Worm (Caenorhabditis elegans): ENCODE data around the gene C34D4.2.
A peak's percentile ranks its signal among the peaks of the same experiment; 100 is the strongest.

The C34D4.2 gene

DNA sequence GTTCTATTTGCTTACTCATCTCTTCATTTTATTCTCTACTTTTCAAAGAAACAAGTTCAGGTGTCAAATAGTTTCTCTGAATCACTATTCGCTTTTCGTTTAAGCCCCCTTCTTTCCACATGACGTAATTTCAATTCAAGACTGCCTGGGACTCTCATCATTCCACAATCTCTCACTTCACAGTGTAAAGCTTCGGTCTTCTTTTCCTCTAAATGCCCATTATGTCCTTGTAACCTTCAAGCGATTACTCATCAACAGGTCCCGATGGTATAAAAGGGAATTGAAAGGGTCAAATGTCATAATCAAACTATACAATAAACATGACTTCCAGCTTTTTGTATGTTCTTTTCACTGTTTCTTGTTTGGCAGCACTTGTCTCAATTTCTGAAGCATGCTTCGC lies 24.5 kb downstream of the C34D4.2 start, which contains the start of gene C42D4.3:
Gene C42D4.3, plus strand, starts transcription at position 298 of the 400 bp plus-strand sequence.
- TF ChIP-seq vab-15 (tag; optimal IDR thresholded peaks at IDR 0.05) (no peak), pag-3 (tag; optimal IDR thresholded peaks at IDR 0.05; ENCODE audit: borderline replicate concordance, insufficient read depth) (no peak), nhr-47 (tag; optimal IDR thresholded peaks at IDR 0.05) (no peak), aly-2 (tag; optimal IDR thresholded peaks at IDR 0.05) (no peak), lin-13 (GFP tag; optimal IDR thresholded peaks at IDR 0.05) (no peak), aha-1 (tag; optimal IDR thresholded peaks at IDR 0.05) (no peak), zip-4 (GFP tag; optimal IDR thresholded peaks at IDR 0.05) (no peak), F16B12.6 (tag; optimal IDR thresholded peaks at IDR 0.05) (no peak), rnt-1 (tag; optimal IDR thresholded peaks at IDR 0.05) (no peak), irx-1 (tag; optimal IDR thresholded peaks at IDR 0.05) (no peak), nhr-11 (tag; optimal IDR thresholded peaks at IDR 0.05) (no peak), ceh-88 (GFP tag; IDR thresholded peaks at IDR 0.05) (no peak), ztf-4 (tag; optimal IDR thresholded peaks at IDR 0.05) (no peak), ama-1 (optimal IDR thresholded peaks at IDR 0.05) (no peak), mab-9 (GFP tag; IDR thresholded peaks at IDR 0.05) (no peak), mdl-1 (tag; optimal IDR thresholded peaks at IDR 0.05) (no peak), jun-1 (tag; optimal IDR thresholded peaks at IDR 0.05) (no peak)

DNA sequence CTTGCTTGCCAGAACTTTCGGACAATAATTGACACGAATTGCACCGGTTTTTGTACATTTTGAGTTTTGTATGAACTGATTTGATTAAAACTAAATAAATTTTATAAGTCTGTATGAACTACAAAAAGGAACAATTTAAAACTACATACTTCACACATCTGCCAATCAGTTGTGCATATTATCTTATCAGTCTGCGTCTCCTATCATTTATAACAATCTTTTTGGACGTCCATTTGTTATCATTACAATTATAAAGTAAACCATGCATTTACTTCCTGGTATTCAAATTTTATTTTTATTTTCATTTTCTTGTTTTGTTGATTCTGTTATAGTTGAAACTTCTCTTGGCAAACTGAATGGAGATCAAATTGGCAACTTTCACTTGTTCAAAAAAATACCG lies 25.8 kb downstream of the C34D4.2 start, which contains the start of gene cest-10:
Gene cest-10, plus strand, starts transcription at position 254 of the 400 bp plus-strand sequence.
- TF ChIP-seq xbp-1 (tag; optimal IDR thresholded peaks at IDR 0.05) (no peak), nhr-237 (tag; optimal IDR thresholded peaks at IDR 0.05) (no peak), efl-1 (optimal IDR thresholded peaks at IDR 0.05) (no peak), efl-1 (GFP tag; optimal IDR thresholded peaks at IDR 0.05 in 1 of 2) (peak in 1 of 2 experiments; percentile 50), nhr-85 (tag) (no peak), F16B12.6 (tag; optimal IDR thresholded peaks at IDR 0.05) (no peak), lin-35 (GFP tag; optimal IDR thresholded peaks at IDR 0.05) (no peak), elt-2 (tag; optimal IDR thresholded peaks at IDR 0.05) (peak; percentile 74), ceh-82 (tag; optimal IDR thresholded peaks at IDR 0.05) (no peak), sox-4 (tag; optimal IDR thresholded peaks at IDR 0.05) (no peak), tbx-2 (tag; optimal IDR thresholded peaks at IDR 0.05) (no peak), jun-1 (tag; optimal IDR thresholded peaks at IDR 0.05) (peak; percentile 13), tlp-1 (tag; optimal IDR thresholded peaks at IDR 0.05) (peak; percentile 32)

ce11 chrIV:7182818-7183217 lies 28.4 kb downstream of the C34D4.2 start:
- TF ChIP-seq jun-1 (tag; optimal IDR thresholded peaks at IDR 0.05): no peak
- no peak for TF ChIP-seq nhr-85 (tag)
- TF ChIP-seq lin-15B (tag; optimal IDR thresholded peaks at IDR 0.05): no peak

- TF ChIP-seq elt-2 (tag; optimal IDR thresholded peaks at IDR 0.05) (no peak), C34B4.2 (tag; optimal IDR thresholded peaks at IDR 0.05) (no peak), nhr-20 (tag; optimal IDR thresholded peaks at IDR 0.05) (no peak), nhr-90 (tag; optimal IDR thresholded peaks at IDR 0.05; ENCODE audit: poor library complexity) (no peak), alr-1 (tag; optimal IDR thresholded peaks at IDR 0.05; ENCODE audit: borderline replicate concordance) (no peak), ceh-88 (GFP tag; IDR thresholded peaks at IDR 0.05) (no peak), nhr-71 (tag; optimal IDR thresholded peaks at IDR 0.05) (no peak), nhr-237 (tag; optimal IDR thresholded peaks at IDR 0.05) (no peak), zag-1 (tag; optimal IDR thresholded peaks at IDR 0.05) (no peak), dsc-1 (tag; optimal IDR thresholded peaks at IDR 0.05) (no peak), pqm-1 (tag; optimal IDR thresholded peaks at IDR 0.05) (no peak), mep-1 (tag; optimal IDR thresholded peaks at IDR 0.05) (no peak), unc-30 (tag; optimal IDR thresholded peaks at IDR 0.05) (no peak), mdl-1 (tag; optimal IDR thresholded peaks at IDR 0.05) (no peak), nhr-84 (tag; optimal IDR thresholded peaks at IDR 0.05) (no peak), blmp-1 (tag; optimal IDR thresholded peaks at IDR 0.05) (no peak), ceh-63 (GFP tag; optimal IDR thresholded peaks at IDR 0.05) (no peak), nhr-85 (tag) (no peak), nhr-12 (tag; optimal IDR thresholded peaks at IDR 0.05) (no peak), unc-130 (tag; optimal IDR thresholded peaks at IDR 0.05) (no peak)
Measured at ce11 chrIV:7184597-7184996, 30.1 kb downstream of the C34D4.2 start, which contains the start of gene clec-179. clec-179 (minus strand) TSS chrIV:7184697.

Measured in whole organism, L1 larva.